Worm (Caenorhabditis elegans) whole organism, late embryonic: Measurements from ENCODE around the gene egl-3.

ENCODE experiments used
- C08G9.2 ChIP-seq: sonication (generic microtip); optimal IDR thresholded peaks from 2 replicates; lab custom pipeline; 2016; ENCODE audit warnings: mild to moderate bottlenecking, missing genetic modification characterization, moderate library complexity, missing compliant biosample characterization
- C38D4.7 ChIP-seq: fragments of 200-800 bp; sonication (Bioruptor generic); optimal IDR thresholded peaks from 2 replicates; lab custom pipeline; 2018; ENCODE audit warnings: mild to moderate bottlenecking, missing genetic modification characterization, moderate library complexity, missing compliant biosample characterization
- K09A11.1 ChIP-seq: sonication (generic microtip); optimal IDR thresholded peaks from 2 replicates; lab custom pipeline; 2017; ENCODE audit warnings: antibody characterized with exemption, mild to moderate bottlenecking, missing genetic modification characterization, missing compliant biosample characterization; ENCODE audit not compliant: insufficient read depth
- T23F11.4 ChIP-seq: fragments of 200-800 bp; sonication (Bioruptor generic); optimal IDR thresholded peaks from 2 replicates; lab custom pipeline; 2018; ENCODE audit warnings: mild to moderate bottlenecking, missing genetic modification characterization, missing compliant biosample characterization
- Y22D7AL.16 ChIP-seq: sonication (generic microtip); optimal IDR thresholded peaks from 2 replicates; lab custom pipeline; 2016; ENCODE audit warnings: missing genetic modification characterization, missing compliant biosample characterization
- ahr-1 ChIP-seq: sonication (generic microtip); optimal IDR thresholded peaks from 2 replicates; lab custom pipeline; 2016; ENCODE audit warnings: missing genetic modification characterization, missing compliant biosample characterization
- ama-1 ChIP-seq: fragments of 150-350 bp; optimal IDR thresholded peaks from 2 replicates; lab custom pipeline; 2014
- ceh-19 ChIP-seq: fragments of 200-800 bp; sonication (Bioruptor generic); optimal IDR thresholded peaks from 2 replicates; lab custom pipeline; 2018; ENCODE audit warnings: mild to moderate bottlenecking, missing genetic modification characterization, missing compliant biosample characterization
- ceh-2 ChIP-seq: sonication (generic microtip); optimal IDR thresholded peaks from 2 replicates; lab custom pipeline; 2016; ENCODE audit warnings: missing genotype, missing genetic modification characterization, missing compliant biosample characterization
- ceh-22 ChIP-seq: sonication (generic microtip); optimal IDR thresholded peaks from 2 replicates; lab custom pipeline; 2017; ENCODE audit warnings: missing biosample characterization, missing genetic modification characterization
- ceh-31 ChIP-seq: sonication (generic microtip); optimal IDR thresholded peaks from 2 replicates; lab custom pipeline; 2016; ENCODE audit warnings: missing genetic modification characterization, missing compliant biosample characterization
- ceh-48 ChIP-seq: sonication (generic microtip); optimal IDR thresholded peaks from 2 replicates; lab custom pipeline; 2016; ENCODE audit warnings: missing genetic modification characterization, inconsistent platforms, missing compliant biosample characterization
- ceh-9 ChIP-seq: sonication (generic microtip); optimal IDR thresholded peaks from 2 replicates; lab custom pipeline; 2016; ENCODE audit warnings: mild to moderate bottlenecking, missing genetic modification characterization, inconsistent platforms, missing compliant biosample characterization
- che-1 ChIP-seq: sonication (generic microtip); optimal IDR thresholded peaks from 2 replicates; lab custom pipeline; 2016; ENCODE audit warnings: mild to moderate bottlenecking, missing genetic modification characterization, missing compliant biosample characterization
- dve-1 ChIP-seq: sonication (generic microtip); optimal IDR thresholded peaks from 2 replicates; lab custom pipeline; 2017; ENCODE audit warnings: antibody characterized with exemption, mild to moderate bottlenecking, missing genetic modification characterization, missing compliant biosample characterization
- elt-2 ChIP-seq: sonication (generic microtip); optimal IDR thresholded peaks from 2 replicates; lab custom pipeline; 2016; ENCODE audit warnings: missing genetic modification reagents, missing genetic modification characterization, missing compliant biosample characterization
- elt-4 ChIP-seq: sonication (generic microtip); optimal IDR thresholded peaks from 2 replicates; lab custom pipeline; 2016; ENCODE audit warnings: missing genetic modification characterization, missing compliant biosample characterization
- eyg-1 ChIP-seq: sonication (generic microtip); optimal IDR thresholded peaks from 2 replicates; lab custom pipeline; 2016; ENCODE audit warnings: missing genotype, missing genetic modification characterization, missing compliant biosample characterization
- fkh-10 ChIP-seq: fragments of 150-350 bp; optimal IDR thresholded peaks from 2 replicates; lab custom pipeline; 2014; ENCODE audit warnings: missing biosample characterization, missing genetic modification reagents, missing genetic modification characterization
- fkh-6 ChIP-seq: sonication (generic microtip); optimal IDR thresholded peaks from 2 replicates; lab custom pipeline; 2016; ENCODE audit warnings: missing genetic modification characterization, missing compliant biosample characterization
- gmeb-2 ChIP-seq: sonication (generic microtip); optimal IDR thresholded peaks from 2 replicates; lab custom pipeline; 2016; ENCODE audit warnings: missing genetic modification characterization, inconsistent platforms, missing compliant biosample characterization
- hlh-15 ChIP-seq: sonication (generic microtip); optimal IDR thresholded peaks from 2 replicates; lab custom pipeline; 2016; ENCODE audit warnings: missing genetic modification characterization, missing compliant biosample characterization
- hlh-8 ChIP-seq: sonication (generic microtip); optimal IDR thresholded peaks from 2 replicates; lab custom pipeline; 2016; ENCODE audit warnings: missing genotype, missing genetic modification characterization, missing compliant biosample characterization
- lin-11 ChIP-seq: fragments of 200-800 bp; sonication (Bioruptor generic); optimal IDR thresholded peaks from 2 replicates; lab custom pipeline; 2018; ENCODE audit warnings: mild to moderate bottlenecking, missing genetic modification characterization, missing compliant biosample characterization
- madf-2 ChIP-seq: sonication (generic microtip); optimal IDR thresholded peaks from 2 replicates; lab custom pipeline; 2017; ENCODE audit warnings: missing genetic modification characterization, missing compliant biosample characterization
- nfya-1 ChIP-seq: sonication (generic microtip); optimal IDR thresholded peaks from 2 replicates; lab custom pipeline; 2017; ENCODE audit warnings: missing genetic modification characterization, mild to moderate bottlenecking, missing compliant biosample characterization, antibody characterized with exemption, moderate library complexity
- nhr-11 ChIP-seq: fragments of 150-350 bp; optimal IDR thresholded peaks from 2 replicates; lab custom pipeline; 2014; ENCODE audit warnings: missing biosample characterization, missing genetic modification characterization
- nhr-232 ChIP-seq: sonication (generic microtip); optimal IDR thresholded peaks from 2 replicates; lab custom pipeline; 2016; ENCODE audit warnings: missing genetic modification characterization, missing compliant biosample characterization
- pat-9 ChIP-seq: fragments of 200-800 bp; sonication (Bioruptor generic); optimal IDR thresholded peaks from 2 replicates; lab custom pipeline; 2018; ENCODE audit warnings: mild to moderate bottlenecking, missing genetic modification characterization, moderate library complexity, missing compliant biosample characterization
- pax-1 ChIP-seq: fragments of 150-350 bp; optimal IDR thresholded peaks from 2 replicates; lab custom pipeline; 2014; ENCODE audit warnings: missing biosample characterization, missing genetic modification characterization
- sdc-2 ChIP-seq: sonication (generic microtip); optimal IDR thresholded peaks from 2 replicates; lab custom pipeline; 2016; ENCODE audit warnings: missing genotype, missing genetic modification characterization, missing compliant biosample characterization
- tbx-2 ChIP-seq: sonication (generic microtip); optimal IDR thresholded peaks from 2 replicates; lab custom pipeline; 2016; ENCODE audit warnings: missing genetic modification characterization, missing compliant biosample characterization
- ttx-3 ChIP-seq: sonication (generic microtip); optimal IDR thresholded peaks from 2 replicates; lab custom pipeline; 2016; ENCODE audit warnings: missing genetic modification reagents, missing genetic modification characterization, missing compliant biosample characterization
- unc-3 ChIP-seq, 2 experiments: fragments of 200-800 bp in 1 of 2; sonication (Bioruptor generic) in 1 of 2; sonication (generic microtip) in 1 of 2; conservative IDR thresholded peaks in 1 of 2; optimal IDR thresholded peaks in 1 of 2; 2 replicates each; pipeline versions ENCODE4 v1.3.6 to Lab custom; 2016 to 2022; ENCODE audit warnings: missing compliant biosample characterization in 2 of 2, missing genetic modification characterization in 2 of 2, missing genetic modification reagents in 1 of 2
- unc-42 ChIP-seq: sonication (generic microtip); optimal IDR thresholded peaks from 2 replicates; lab custom pipeline; 2016; ENCODE audit warnings: missing genotype, missing genetic modification characterization, missing compliant biosample characterization
- unc-55 ChIP-seq: sonication (generic microtip); optimal IDR thresholded peaks from 2 replicates; lab custom pipeline; 2017; ENCODE audit warnings: missing biosample characterization, missing genetic modification reagents, missing genetic modification characterization
- unc-86 ChIP-seq: sonication (generic microtip); optimal IDR thresholded peaks from 2 replicates; lab custom pipeline; 2016; ENCODE audit warnings: missing genetic modification characterization, missing compliant biosample characterization
- ztf-16 ChIP-seq: sonication (generic microtip); optimal IDR thresholded peaks from 2 replicates; lab custom pipeline; 2017; ENCODE audit warnings: missing genetic modification characterization, missing compliant biosample characterization

The egl-3 gene

ce11 chrV:10145653-10146052 is 27.9 kb downstream of the egl-3 start, which contains the start of gene C51E3.9:
C51E3.9 (plus strand) TSS chrV:10145953.
- TF ChIP-seq nfya-1 (tag; lab: Kevin White, UChicago) (no peak), ttx-3 (no peak), madf-2 (tag; lab: Kevin White, UChicago) (no peak), unc-86 (no peak), dve-1 (tag; lab: Kevin White, UChicago) (no peak), C08G9.2 (tag; lab: Kevin White, UChicago) (no peak), fkh-10 (GFP tag; lab: Kevin White, UChicago) (no peak), sdc-2 (tag; lab: Kevin White, UChicago) (no peak), ceh-22 (tag; lab: Kevin White, UChicago) (no peak), hlh-15 (tag; lab: Kevin White, UChicago) (no peak), hlh-8 (tag; lab: Kevin White, UChicago) (no peak), elt-4 (tag; lab: Kevin White, UChicago) (no peak), C38D4.7 (GFP tag; lab: Kevin White, UChicago) (no peak), lin-11 (tag; lab: Kevin White, UChicago) (no peak), fkh-6 (tag; lab: Kevin White, UChicago) (no peak), nhr-11 (no peak), ceh-9 (tag; lab: Kevin White, UChicago) (no peak), ceh-19 (no peak), unc-55 (GFP tag; lab: Kevin White, UChicago) (no peak)

- TF ChIP-seq unc-42 (tag; lab: Kevin White, UChicago) (peak; percentile 4), K09A11.1 (tag; lab: Kevin White, UChicago) (no peak)
Observed at ce11 chrV:10134077-10134693, 39.4 kb downstream of the egl-3 start, which contains the start of the genes C08B6.18, wdr-20 and C08B6.8. C08B6.18 (minus strand) TSS chrV:10134127. wdr-20 (minus strand) TSS chrV:10134158. C08B6.8 (plus strand) TSS chrV:10134643.

- TF ChIP-seq pat-9 (tag; lab: Kevin White, UChicago) (no peak), ceh-2 (tag; lab: Kevin White, UChicago) (no peak), nhr-232 (no peak)
Observed at ce11 chrV:10133277-10133676, 40.3 kb downstream of the egl-3 start.

- TF ChIP-seq ceh-48 (tag; lab: Kevin White, UChicago) (no peak), ceh-19 (no peak), pax-1 (tag; lab: Kevin White, UChicago) (no peak), ztf-16 (tag; lab: Kevin White, UChicago) (no peak), ceh-22 (tag; lab: Kevin White, UChicago) (no peak)
- TF ChIP-seq, all 69 proteins: peak for 0
Observed at ce11 chrV:10130195-10130594, 43.4 kb downstream of the egl-3 start, which contains the start of gene aos-1. aos-1 (minus strand) TSS chrV:10130295.

ce11 chrV:10124799-10125548 is 48.6 kb downstream of the egl-3 start, which contains the start of gene C08B6.10:
C08B6.10 (plus strand) TSS chrV:10125498.
- no peak for TF ChIP-seq nhr-232
- peak; percentile 81 for TF ChIP-seq elt-2 (tag; lab: Kevin White, UChicago)

- TF ChIP-seq Y22D7AL.16 (tag; lab: Kevin White, UChicago), result no peak
- TF ChIP-seq che-1, result no peak
- TF ChIP-seq madf-2 (tag; lab: Kevin White, UChicago), result no peak
- no peak for TF ChIP-seq T23F11.4 (GFP tag; lab: Kevin White, UChicago)
- TF ChIP-seq elt-4 (tag; lab: Kevin White, UChicago), result no peak
- no peak for TF ChIP-seq unc-86
- TF ChIP-seq pat-9 (tag; lab: Kevin White, UChicago), result no peak
- no peak for TF ChIP-seq ama-1 (lab: Kevin White, UChicago)
- TF ChIP-seq ahr-1 (tag; lab: Kevin White, UChicago), result no peak
- no peak for TF ChIP-seq unc-3 (GFP tag; conservative IDR thresholded peaks at IDR 0.05; lab: Robert Waterston, UW)
- TF ChIP-seq unc-3 (tag; optimal IDR thresholded peaks at IDR 0.05; lab: Kevin White, UChicago), result no peak
- no peak for TF ChIP-seq eyg-1
- no peak for TF ChIP-seq nhr-232
- no peak for TF ChIP-seq ceh-9 (tag; lab: Kevin White, UChicago)
- TF ChIP-seq pax-1 (tag; lab: Kevin White, UChicago), result no peak
- TF ChIP-seq tbx-2 (tag; lab: Kevin White, UChicago), result no peak
- TF ChIP-seq ceh-48 (tag; lab: Kevin White, UChicago), result no peak
- no peak for TF ChIP-seq ceh-31
- TF ChIP-seq gmeb-2 (tag; lab: Kevin White, UChicago), result no peak
- TF ChIP-seq nhr-11, result no peak
Observed at ce11 chrV:10123324-10123723, 50.2 kb downstream of the egl-3 start, which contains the start of gene C08B6.6. C08B6.6 (plus strand) TSS chrV:10123624.
